Fruit fly (Drosophila melanogaster): Measurements from ENCODE around the gene anchor.
A peak's percentile ranks its signal among the peaks of the same experiment; 100 is the strongest.

DNA sequence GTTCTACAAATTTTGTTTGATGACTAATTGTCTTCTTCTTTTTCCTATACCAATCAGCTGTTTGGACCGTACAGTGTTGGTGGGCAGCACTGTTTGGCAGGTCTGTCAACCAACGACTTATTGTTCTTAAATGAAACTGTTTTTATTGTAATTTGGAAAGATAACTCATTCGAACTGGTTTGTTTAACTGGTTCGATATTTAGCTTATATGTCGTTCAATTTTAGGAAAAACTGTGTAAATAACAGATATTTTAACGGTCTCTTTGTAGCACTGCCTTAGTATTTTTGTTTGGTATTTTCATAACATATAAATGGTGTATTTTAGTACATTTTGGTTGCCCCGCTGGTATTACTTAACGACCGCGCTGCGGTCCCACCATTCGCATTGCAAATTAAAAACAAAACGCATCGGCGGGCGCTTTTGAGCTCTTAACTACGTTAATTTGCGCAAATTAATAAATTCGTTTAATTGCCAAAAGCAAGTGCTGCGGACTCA lies at the start of gene anchor, which contains the start of gene Vps60:
- TF ChIP-seq lola (GFP tag; optimal IDR thresholded peaks at IDR 0.05) = no peak
- TF ChIP-seq CrebA (GFP tag; optimal IDR thresholded peaks at IDR 0.05; ENCODE audit: borderline replicate concordance) = no peak
- no peak for TF ChIP-seq Dif (GFP tag; optimal IDR thresholded peaks at IDR 0.05; ENCODE audit: partially characterized antibody)
- peak; percentile 72 for TF ChIP-seq ey (GFP tag; optimal IDR thresholded peaks at IDR 0.05)
- TF ChIP-seq Sp1 (GFP tag; optimal IDR thresholded peaks at IDR 0.05) = peak; percentile 60
- TF ChIP-seq brk (GFP tag; optimal IDR thresholded peaks at IDR 0.05) = peak; percentile 84
- TF ChIP-seq N (GFP tag; optimal IDR thresholded peaks at IDR 0.05) = no peak
